Worm (Caenorhabditis elegans) whole organism, L3 larva: ENCODE results near the gene klp-11.

Source experiments
- ZK546.5 ChIP-seq: sonication (generic microtip); optimal IDR thresholded peaks from 2 replicates; lab custom pipeline; 2017; ENCODE audit warnings: missing biosample characterization, missing genetic modification characterization
- ama-1 ChIP-seq: fragments of 150-350 bp; optimal IDR thresholded peaks from 2 replicates; lab custom pipeline; 2018
- ceh-9 ChIP-seq: sonication (generic microtip); optimal IDR thresholded peaks from 2 replicates; lab custom pipeline; 2018; ENCODE audit warnings: missing biosample characterization, missing genetic modification characterization
- daf-12 ChIP-seq: fragments of 150-350 bp; optimal IDR thresholded peaks from 2 replicates; lab custom pipeline; 2014; ENCODE audit warnings: missing biosample characterization, missing genetic modification reagents, missing genetic modification characterization
- eor-1 ChIP-seq, 2 experiments: fragments of 150-350 bp; optimal IDR thresholded peaks; 2 replicates each; lab custom pipeline; 2014 to 2018; ENCODE audit warnings: missing biosample characterization in 2 of 2, missing genetic modification characterization in 2 of 2
- fkh-10 ChIP-seq: sonication (generic microtip); optimal IDR thresholded peaks from 2 replicates; lab custom pipeline; 2017; ENCODE audit warnings: missing biosample characterization, missing genetic modification reagents, missing genetic modification characterization
- fos-1 ChIP-seq: fragments of 150-350 bp; optimal IDR thresholded peaks from 2 replicates; lab custom pipeline; 2014; ENCODE audit warnings: missing biosample characterization, missing genetic modification characterization
- lin-39 ChIP-seq: fragments of 150-350 bp; optimal IDR thresholded peaks from 2 replicates; lab custom pipeline; 2018; ENCODE audit warnings: missing biosample characterization, missing genetic modification reagents, missing genetic modification characterization
- nhr-76 ChIP-seq: fragments of 150-350 bp; sonication (generic microtip); optimal IDR thresholded peaks from 5 replicates; lab custom pipeline; 2014; ENCODE audit warnings: missing biosample characterization, missing genetic modification characterization
- sea-2 ChIP-seq: fragments of 150-350 bp; sonication (generic microtip); optimal IDR thresholded peaks from 4 replicates; lab custom pipeline; 2014; ENCODE audit warnings: missing biosample characterization, missing genetic modification reagents, missing genetic modification characterization
- snpc-4 ChIP-seq: fragments of 150-350 bp; optimal IDR thresholded peaks from 2 replicates; lab custom pipeline; 2014; ENCODE audit warnings: missing biosample characterization, missing genetic modification characterization
- unc-39 ChIP-seq: sonication (generic microtip); optimal IDR thresholded peaks from 4 replicates; lab custom pipeline; 2017; ENCODE audit warnings: missing biosample characterization, missing genetic modification characterization

ce11 chrIV:8740952-8741438 is 20.9 kb downstream of the klp-11 start, which contains the start of gene F21D5.6:
- TF ChIP-seq fos-1 (tag; lab: Kevin White, UChicago) (no peak), ama-1 (peak; percentile 0), ZK546.5 (no peak), unc-39 (tag; lab: Kevin White, UChicago) (no peak), fkh-10 (GFP tag; lab: Kevin White, UChicago) (no peak), nhr-76 (tag; lab: Kevin White, UChicago) (no peak), daf-12 (tag; lab: Kevin White, UChicago) (no peak), snpc-4 (tag; lab: Kevin White, UChicago) (no peak), eor-1 (tag; optimal IDR thresholded peaks at IDR 0.05; lab: Kevin White, UChicago) (no peak), lin-39 (no peak), sea-2 (GFP tag; lab: Kevin White, UChicago) (no peak), ceh-9 (tag; lab: Kevin White, UChicago) (no peak)
